Worm (Caenorhabditis elegans) whole organism, mixed stage, embryonic: ENCODE results near the gene noca-2.

Experiments used
- M03D4.4 ChIP-seq: sonication (generic microtip); optimal IDR thresholded peaks from 2 replicates; lab custom pipeline; 2017; ENCODE audit warnings: mild to moderate bottlenecking, missing genetic modification characterization, missing compliant biosample characterization
- bed-3 ChIP-seq: fragments of 200-800 bp; sonication (Bioruptor generic); optimal IDR thresholded peaks from 3 replicates; lab custom pipeline; 2018; ENCODE audit warnings: mild to moderate bottlenecking, missing genetic modification characterization, moderate library complexity, missing compliant biosample characterization
- blmp-1 ChIP-seq: fragments of 150-350 bp; optimal IDR thresholded peaks from 2 replicates; lab custom pipeline; 2014; ENCODE audit warnings: missing biosample characterization, missing genetic modification characterization
- ceh-39 ChIP-seq: fragments of 150-350 bp; optimal IDR thresholded peaks from 2 replicates; lab custom pipeline; 2014; ENCODE audit warnings: missing biosample characterization, missing genetic modification characterization
- ceh-43 ChIP-seq: fragments of 200-800 bp; sonication (Bioruptor generic); optimal IDR thresholded peaks from 2 replicates; lab custom pipeline; 2018; ENCODE audit warnings: mild to moderate bottlenecking, missing genetic modification characterization, moderate library complexity, missing compliant biosample characterization
- ceh-83 ChIP-seq: fragments of 200-800 bp; sonication (Bioruptor generic); optimal IDR thresholded peaks from 2 replicates; lab custom pipeline; 2018; ENCODE audit warnings: mild to moderate bottlenecking, missing genetic modification characterization, missing compliant biosample characterization
- ces-1 ChIP-seq: fragments of 150-350 bp; optimal IDR thresholded peaks from 2 replicates; lab custom pipeline; 2014; ENCODE audit warnings: missing biosample characterization, missing genetic modification reagents, missing genetic modification characterization
- cnd-1 ChIP-seq: fragments of 200-800 bp; sonication (Bioruptor generic); optimal IDR thresholded peaks from 2 replicates; lab custom pipeline; 2018; ENCODE audit warnings: mild to moderate bottlenecking, missing genetic modification characterization, missing compliant biosample characterization
- drap-1 ChIP-seq: fragments of 200-800 bp; sonication (Bioruptor generic); optimal IDR thresholded peaks from 3 replicates; lab custom pipeline; 2018; ENCODE audit warnings: mild to moderate bottlenecking, missing genetic modification characterization, missing compliant biosample characterization
- elt-1 ChIP-seq: sonication (generic microtip); optimal IDR thresholded peaks from 2 replicates; lab custom pipeline; 2017; ENCODE audit warnings: missing genetic modification characterization, mild to moderate bottlenecking, missing compliant biosample characterization, antibody characterized with exemption, moderate library complexity, borderline replicate concordance; ENCODE audit not compliant: insufficient read depth
- elt-3 ChIP-seq: fragments of 150-350 bp; optimal IDR thresholded peaks from 2 replicates; lab custom pipeline; 2014; ENCODE audit warnings: missing biosample characterization, missing genetic modification characterization
- flh-1 ChIP-seq: fragments of 200-800 bp; sonication (Bioruptor generic); optimal IDR thresholded peaks from 2 replicates; lab custom pipeline; 2018; ENCODE audit warnings: mild to moderate bottlenecking, missing genetic modification characterization, moderate library complexity, missing compliant biosample characterization
- ham-2 ChIP-seq: fragments of 200-800 bp; sonication (Bioruptor generic); optimal IDR thresholded peaks from 2 replicates; lab custom pipeline; 2018; ENCODE audit warnings: mild to moderate bottlenecking, missing genetic modification characterization, missing compliant biosample characterization
- hlh-1 ChIP-seq: fragments of 150-350 bp; optimal IDR thresholded peaks from 2 replicates; lab custom pipeline; 2014; ENCODE audit warnings: missing biosample characterization, missing genetic modification reagents, missing genetic modification characterization
- lin-13 ChIP-seq: fragments of 150-350 bp; optimal IDR thresholded peaks from 2 replicates; lab custom pipeline; 2014; ENCODE audit warnings: missing biosample characterization, missing genetic modification characterization
- lin-32 ChIP-seq: fragments of 200-800 bp; sonication (Bioruptor generic); optimal IDR thresholded peaks from 2 replicates; lab custom pipeline; 2018; ENCODE audit warnings: mild to moderate bottlenecking, missing genetic modification characterization, missing compliant biosample characterization
- lsy-2 ChIP-seq: fragments of 150-350 bp; optimal IDR thresholded peaks from 2 replicates; lab custom pipeline; 2014; ENCODE audit warnings: missing biosample characterization, missing genetic modification characterization
- mab-5 ChIP-seq: fragments of 150-350 bp; optimal IDR thresholded peaks from 2 replicates; lab custom pipeline; 2014; ENCODE audit warnings: missing biosample characterization, missing genetic modification characterization
- nhr-12 ChIP-seq: fragments of 150-350 bp; optimal IDR thresholded peaks from 2 replicates; lab custom pipeline; 2014; ENCODE audit warnings: missing biosample characterization, missing genetic modification characterization
- nhr-237 ChIP-seq: fragments of 150-350 bp; optimal IDR thresholded peaks from 2 replicates; lab custom pipeline; 2014; ENCODE audit warnings: missing biosample characterization, missing genetic modification characterization
- nhr-28 ChIP-seq: fragments of 150-350 bp; optimal IDR thresholded peaks from 2 replicates; lab custom pipeline; 2014; ENCODE audit warnings: missing biosample characterization, missing genetic modification characterization
- nhr-76 ChIP-seq: sonication (generic microtip); optimal IDR thresholded peaks from 2 replicates; lab custom pipeline; 2017; ENCODE audit warnings: missing biosample characterization, missing genetic modification characterization
- pha-4 ChIP-seq: fragments of 150-350 bp; optimal IDR thresholded peaks from 2 replicates; lab custom pipeline; 2018; ENCODE audit warnings: missing biosample characterization, missing genetic modification reagents, missing genetic modification characterization
- sem-2 ChIP-seq: fragments of 200-800 bp; sonication (Bioruptor generic); optimal IDR thresholded peaks from 2 replicates; lab custom pipeline; 2018; ENCODE audit warnings: mild to moderate bottlenecking, missing genetic modification characterization, missing compliant biosample characterization
- sptf-1 ChIP-seq: sonication (generic microtip); optimal IDR thresholded peaks from 2 replicates; lab custom pipeline; 2017; ENCODE audit warnings: mild to moderate bottlenecking, missing genetic modification characterization, moderate library complexity, missing compliant biosample characterization
- unc-120 ChIP-seq: sonication (generic microtip); optimal IDR thresholded peaks from 2 replicates; lab custom pipeline; 2017; ENCODE audit warnings: missing genetic modification characterization, missing compliant biosample characterization; ENCODE audit not compliant: poor library complexity, severe bottlenecking
- unc-39 ChIP-seq: fragments of 150-350 bp; optimal IDR thresholded peaks from 2 replicates; lab custom pipeline; 2014; ENCODE audit warnings: missing biosample characterization, missing genetic modification characterization
- unc-62 ChIP-seq: fragments of 150-350 bp; optimal IDR thresholded peaks from 2 replicates; lab custom pipeline; 2014; ENCODE audit warnings: missing biosample characterization, missing genetic modification reagents, missing genetic modification characterization
- zip-8 ChIP-seq: fragments of 150-350 bp; optimal IDR thresholded peaks from 2 replicates; lab custom pipeline; 2014; ENCODE audit warnings: missing biosample characterization, missing genetic modification characterization
- ztf-11 ChIP-seq: fragments of 150-350 bp; optimal IDR thresholded peaks from 2 replicates; lab custom pipeline; 2014; ENCODE audit warnings: missing biosample characterization, missing genetic modification characterization

The noca-2 gene

DNA sequence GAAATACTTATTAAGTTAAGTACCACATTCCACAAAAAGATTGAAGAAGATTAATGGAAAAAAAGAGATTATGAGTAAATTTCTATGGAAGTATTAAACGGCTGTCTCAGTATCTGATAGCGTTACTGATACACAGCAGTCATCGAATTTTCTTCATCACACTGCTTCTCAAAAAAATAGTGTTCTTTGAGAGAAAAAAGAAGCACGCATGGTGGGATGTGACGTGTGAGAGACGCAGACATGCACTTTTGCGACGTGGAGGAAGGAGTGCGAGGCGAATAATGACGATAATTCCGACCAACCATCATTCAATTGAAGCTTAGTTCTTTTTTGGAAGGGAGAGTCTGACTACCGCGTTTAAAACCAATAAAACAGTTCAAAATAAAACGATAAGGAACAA is 43.3 kb downstream of the noca-2 start, which contains the start of gene C44C10.11:
Gene C44C10.11, minus strand, starts transcription at position 115 of the 400 bp plus-strand sequence.
- no peak for TF ChIP-seq nhr-76 (tag; lab: Kevin White, UChicago)

ce11 chrX:11711437-11712080 is 44.6 kb downstream of the noca-2 start:
- TF ChIP-seq drap-1 (GFP tag; lab: Kevin White, UChicago) (no peak), unc-39 (tag; lab: Kevin White, UChicago) (no peak), zip-8 (tag; lab: Kevin White, UChicago) (no peak), flh-1 (no peak), unc-120 (tag; lab: Kevin White, UChicago) (no peak), ztf-11 (tag; lab: Kevin White, UChicago) (no peak), cnd-1 (no peak), lsy-2 (no peak), elt-1 (no peak), ceh-83 (GFP tag; lab: Kevin White, UChicago) (no peak), bed-3 (no peak), ceh-39 (tag; lab: Kevin White, UChicago) (no peak), nhr-76 (tag; lab: Kevin White, UChicago) (no peak), ham-2 (no peak), unc-62 (GFP tag; lab: Kevin White, UChicago) (no peak), nhr-12 (tag; lab: Kevin White, UChicago) (no peak), blmp-1 (tag; lab: Kevin White, UChicago) (no peak)
- TF ChIP-seq, all 35 proteins: peak for 0

DNA sequence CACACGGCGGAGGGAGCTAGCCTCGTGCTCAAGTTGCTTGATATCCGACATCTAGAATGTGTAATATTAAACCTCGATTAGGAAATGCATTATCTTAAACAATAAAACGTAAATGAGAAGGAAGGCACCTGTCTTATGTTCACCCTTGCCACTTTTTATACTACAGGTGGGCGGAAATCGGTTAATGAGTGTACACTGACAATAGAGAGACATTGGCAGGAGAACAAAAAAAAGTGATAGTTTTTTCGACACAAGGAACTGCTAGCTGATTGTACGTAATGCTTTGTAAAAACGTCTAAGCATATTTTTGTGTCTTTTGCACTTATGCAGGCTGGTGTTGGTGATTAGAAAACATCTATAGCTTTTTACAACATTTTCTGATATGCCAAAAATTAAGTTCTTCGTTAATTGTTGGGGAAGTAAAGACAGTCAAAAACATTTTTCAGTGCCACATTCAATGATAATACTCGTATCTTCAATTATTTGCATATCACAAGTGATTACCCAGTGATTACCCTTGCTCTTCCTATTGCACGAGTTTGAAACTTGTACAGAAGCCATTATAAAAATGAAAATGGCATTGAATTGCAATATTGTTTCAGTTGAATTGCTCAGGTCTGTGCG is 45.4 kb downstream of the noca-2 start, which contains the start of gene col-180:
Gene col-180, minus strand, starts transcription at position 51 of the 624 bp plus-strand sequence.
- TF ChIP-seq sptf-1 (tag; lab: Kevin White, UChicago): no peak
- TF ChIP-seq nhr-12 (tag; lab: Kevin White, UChicago): no peak
- TF ChIP-seq lin-32: no peak
- TF ChIP-seq nhr-237 (tag; lab: Kevin White, UChicago): no peak
- no peak for TF ChIP-seq ces-1 (GFP tag; lab: Kevin White, UChicago)
- no peak for TF ChIP-seq unc-62 (GFP tag; lab: Kevin White, UChicago)
- no peak for TF ChIP-seq ztf-11 (tag; lab: Kevin White, UChicago)
- no peak for TF ChIP-seq sem-2 (GFP tag; lab: Kevin White, UChicago)

DNA sequence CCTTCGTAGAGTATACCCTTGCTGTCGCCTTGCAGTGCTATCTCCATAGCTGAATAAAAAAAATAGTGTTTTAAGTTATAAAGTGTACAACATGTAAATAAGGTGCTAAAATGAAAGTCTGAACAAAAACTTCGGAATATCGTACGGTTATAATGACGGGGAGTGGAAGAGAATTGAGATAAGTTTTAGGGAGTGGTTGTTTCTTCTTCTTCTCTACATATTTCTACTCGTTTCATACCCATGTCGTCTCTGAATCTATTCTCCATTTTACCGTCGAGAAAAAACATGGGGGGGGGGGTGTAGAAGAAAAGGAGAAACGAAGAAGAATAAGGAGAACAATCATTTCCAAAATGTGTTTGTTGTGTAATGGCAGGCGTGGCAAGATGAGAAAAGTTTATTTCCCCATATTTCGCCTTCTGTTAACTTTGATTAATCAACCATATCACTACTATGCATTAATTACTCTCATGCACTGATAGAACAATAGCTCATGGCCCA is 49.6 kb downstream of the noca-2 start, which contains the start of gene C44C10.9:
Gene C44C10.9, minus strand, starts transcription at position 51 of the 498 bp plus-strand sequence.
- no peak for TF ChIP-seq nhr-28 (tag; lab: Kevin White, UChicago)
- no peak for TF ChIP-seq M03D4.4 (tag; lab: Kevin White, UChicago)
- TF ChIP-seq ztf-11 (tag; lab: Kevin White, UChicago): no peak
- TF ChIP-seq nhr-237 (tag; lab: Kevin White, UChicago): no peak
- TF ChIP-seq hlh-1 (tag; lab: Kevin White, UChicago): no peak
- no peak for TF ChIP-seq mab-5 (tag; lab: Kevin White, UChicago)
- no peak for TF ChIP-seq elt-3 (tag; lab: Kevin White, UChicago)
- TF ChIP-seq ceh-83 (GFP tag; lab: Kevin White, UChicago): no peak
- TF ChIP-seq pha-4 (tag; lab: Kevin White, UChicago): no peak
- TF ChIP-seq ham-2: no peak
- no peak for TF ChIP-seq unc-62 (GFP tag; lab: Kevin White, UChicago)
- TF ChIP-seq lin-13: no peak
- TF ChIP-seq sptf-1 (tag; lab: Kevin White, UChicago): no peak
- TF ChIP-seq bed-3: no peak
- no peak for TF ChIP-seq nhr-12 (tag; lab: Kevin White, UChicago)
- no peak for TF ChIP-seq ceh-43 (GFP tag; lab: Kevin White, UChicago)

DNA sequence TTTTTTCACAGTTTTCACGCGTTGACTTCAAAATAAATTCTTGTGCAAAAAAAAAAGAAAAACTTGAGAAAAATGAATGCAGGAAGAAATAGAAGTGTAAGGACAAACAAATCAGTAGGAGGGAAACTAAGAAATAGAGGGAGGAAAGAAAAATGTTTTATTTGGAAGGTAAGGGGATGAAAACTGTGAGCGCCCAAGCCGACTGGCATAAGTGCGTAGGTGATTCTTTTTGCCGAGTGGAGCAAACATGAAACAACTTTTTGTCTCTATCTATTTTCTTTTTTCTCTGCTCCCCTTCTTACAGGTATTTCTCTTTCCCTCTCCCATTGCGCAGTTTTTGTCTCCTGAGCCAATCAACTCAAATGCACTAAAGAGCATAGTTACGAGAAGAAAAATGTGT is 51.8 kb downstream of the noca-2 start:
- no peak for TF ChIP-seq elt-3 (tag; lab: Kevin White, UChicago)
- TF ChIP-seq nhr-237 (tag; lab: Kevin White, UChicago): peak; percentile 17
- no peak for TF ChIP-seq lin-13
- no peak for TF ChIP-seq mab-5 (tag; lab: Kevin White, UChicago)
- TF ChIP-seq sptf-1 (tag; lab: Kevin White, UChicago): no peak
- no peak for TF ChIP-seq unc-120 (tag; lab: Kevin White, UChicago)
- no peak for TF ChIP-seq ces-1 (GFP tag; lab: Kevin White, UChicago)
- TF ChIP-seq, all 35 proteins: peak for 1
